Fruit fly (Drosophila melanogaster): ENCODE results near the gene CG12689.

The CG12689 gene

dm6 chrX:7616920-7617319, 31.0 kb upstream of the CG12689 start (continued):
- TF ChIP-seq zen (tag; optimal IDR thresholded peaks at IDR 0.05), result peak; percentile 27
- no peak; the same call in 1 of the 2 replicates for TF ChIP-seq CG4404 (GFP tag; IDR thresholded peaks at IDR 0.05)
- peak; percentile 35 for TF ChIP-seq lab (GFP tag; optimal IDR thresholded peaks at IDR 0.05)
- TF ChIP-seq CG1529 (GFP tag; optimal IDR thresholded peaks at IDR 0.05), result peak; percentile 25
- peak; percentile 74 for TF ChIP-seq CoRest (tag; optimal IDR thresholded peaks at IDR 0.05)
- peak; percentile 66 for TF ChIP-seq CG32772 (GFP tag; IDR thresholded peaks at IDR 0.05)
- TF ChIP-seq CG13123 (GFP tag; optimal IDR thresholded peaks at IDR 0.05), result peak; percentile 9
- 0 out of 3 replicates have a peak, but pooled peaks have one; percentile 46 for TF ChIP-seq CG11695 (GFP tag; IDR thresholded peaks at IDR 0.05)
- 0 out of 2 replicates have a peak, but pooled peaks have one; percentile 32 for TF ChIP-seq sob (GFP tag; IDR thresholded peaks at IDR 0.05)
- TF ChIP-seq ro (GFP tag; IDR thresholded peaks at IDR 0.05), result no peak
- peak; percentile 31 for TF ChIP-seq CG12659 (GFP tag; optimal IDR thresholded peaks at IDR 0.05)
- peak; percentile 68 for TF ChIP-seq CG11504 (tag; optimal IDR thresholded peaks at IDR 0.05)
- TF ChIP-seq CG6254 (GFP tag; optimal IDR thresholded peaks at IDR 0.05), result peak; percentile 48
- TF ChIP-seq sna (GFP tag; IDR thresholded peaks at IDR 0.05; ENCODE audit: partially characterized antibody), result no peak
- TF ChIP-seq CG15514 (GFP tag; optimal IDR thresholded peaks at IDR 0.05), result no peak
- no peak for TF ChIP-seq HHEX (GFP tag; optimal IDR thresholded peaks at IDR 0.05)

dm6 chrX:7607991-7608605, 22.2 kb upstream of the CG12689 start, which contains the start of gene ct:
Gene ct (plus strand): TSS chrX:7608428.
- TF ChIP-seq CG8290 (GFP tag; optimal IDR thresholded peaks at IDR 0.05), result peak; percentile 13
- TF ChIP-seq CG8290 (tag; optimal IDR thresholded peaks at IDR 0.05), result no peak
- TF ChIP-seq CG2202 (tag; optimal IDR thresholded peaks at IDR 0.05), result no peak
- TF ChIP-seq dm (GFP tag; optimal IDR thresholded peaks at IDR 0.05), result no peak
- TF ChIP-seq CG10366 (GFP tag; IDR thresholded peaks at IDR 0.05), result no peak
- no peak for TF ChIP-seq CG10267 (tag; optimal IDR thresholded peaks at IDR 0.05)
- TF ChIP-seq crol (GFP tag; IDR thresholded peaks at IDR 0.05), result peak; percentile 16; the same call in 1 of the 2 replicates
- 0 out of 3 replicates have a peak, but pooled peaks have one; percentile 26 for TF ChIP-seq knrl (GFP tag; IDR thresholded peaks at IDR 0.05; ENCODE audit: partially characterized antibody)
- no peak for TF ChIP-seq so (GFP tag; IDR thresholded peaks at IDR 0.05)
- no peak for TF ChIP-seq CG4282 (GFP tag; optimal IDR thresholded peaks at IDR 0.05)
- TF ChIP-seq CG12299 (tag; optimal IDR thresholded peaks at IDR 0.05), result no peak
- peak; percentile 18 for TF ChIP-seq hkb (optimal IDR thresholded peaks at IDR 0.05)
- no peak for TF ChIP-seq hkb (GFP tag; IDR thresholded peaks at IDR 0.05)
- TF ChIP-seq Hmx (GFP tag; optimal IDR thresholded peaks at IDR 0.05), result no peak
- TF ChIP-seq Sox102F (GFP tag; optimal IDR thresholded peaks at IDR 0.05), result no peak
- TF ChIP-seq CoRest (tag; optimal IDR thresholded peaks at IDR 0.05), result no peak
- peak; percentile 87 for TF ChIP-seq sqz (GFP tag; optimal IDR thresholded peaks at IDR 0.05)
- 0 out of 3 replicates have a peak, but pooled peaks have one; percentile 42 for TF ChIP-seq Opbp (GFP tag; IDR thresholded peaks at IDR 0.05; ENCODE audit: partially characterized antibody)
- TF ChIP-seq seq (GFP tag; IDR thresholded peaks at IDR 0.05), result no peak
- TF ChIP-seq ci (GFP tag; IDR thresholded peaks at IDR 0.05), result peak; percentile 71; the same call in 2 of the 3 replicates
- no peak for TF ChIP-seq da (GFP tag; optimal IDR thresholded peaks at IDR 0.05)
- TF ChIP-seq CkIIα-i1 (GFP tag; IDR thresholded peaks at IDR 0.05), result no peak
- TF ChIP-seq cg (GFP tag; optimal IDR thresholded peaks at IDR 0.05), result peak; percentile 78
- no peak for TF ChIP-seq wdn (GFP tag; IDR thresholded peaks at IDR 0.05)
- TF ChIP-seq ash1 (GFP tag; optimal IDR thresholded peaks at IDR 0.05), result peak; percentile 28
- TF ChIP-seq otp (GFP tag; IDR thresholded peaks at IDR 0.05), result no peak
- TF ChIP-seq amos (GFP tag; IDR thresholded peaks at IDR 0.05; ENCODE audit: partially characterized antibody), result peak; percentile 37; the same call in 1 of the 2 replicates
- no peak for TF ChIP-seq D19B (GFP tag; optimal IDR thresholded peaks at IDR 0.05)
- no peak for TF ChIP-seq Neu2 (GFP tag; optimal IDR thresholded peaks at IDR 0.05; ENCODE audit: borderline replicate concordance)
- TF ChIP-seq CG6813 (GFP tag; optimal IDR thresholded peaks at IDR 0.05), result no peak
- TF ChIP-seq mirr (GFP tag; optimal IDR thresholded peaks at IDR 0.05), result no peak
- no peak for TF ChIP-seq ATbp (GFP tag; optimal IDR thresholded peaks at IDR 0.05)
- peak; percentile 98 for TF ChIP-seq Adf1 (GFP tag; IDR thresholded peaks at IDR 0.05)
- no peak for TF ChIP-seq dati (GFP tag; IDR thresholded peaks at IDR 0.05)
- no peak for TF ChIP-seq shn (GFP tag; optimal IDR thresholded peaks at IDR 0.05)
